Worm (Caenorhabditis elegans) whole organism, L2 larva: ENCODE data around the gene sptl-1.

Source experiments
- C34F6.9 ChIP-seq: fragments of 150-350 bp; optimal IDR thresholded peaks from 2 replicates; lab custom pipeline; 2014; ENCODE audit warnings: missing biosample characterization, missing genetic modification characterization
- R02D3.7 ChIP-seq: fragments of 150-350 bp; optimal IDR thresholded peaks from 2 replicates; lab custom pipeline; 2014; ENCODE audit warnings: missing biosample characterization, missing genetic modification characterization
- aly-2 ChIP-seq: fragments of 150-350 bp; optimal IDR thresholded peaks from 2 replicates; lab custom pipeline; 2014; ENCODE audit warnings: missing biosample characterization, missing genetic modification characterization
- ama-1 ChIP-seq: fragments of 150-350 bp; optimal IDR thresholded peaks from 2 replicates; lab custom pipeline; 2018; ENCODE audit warnings: inconsistent platforms
- ceh-16 ChIP-seq: fragments of 150-350 bp; optimal IDR thresholded peaks from 2 replicates; lab custom pipeline; 2014; ENCODE audit warnings: missing biosample characterization, missing genetic modification characterization
- ceh-82 ChIP-seq: fragments of 150-350 bp; optimal IDR thresholded peaks from 2 replicates; lab custom pipeline; 2014; ENCODE audit warnings: missing biosample characterization, missing genetic modification characterization
- crh-2 ChIP-seq: sonication (generic microtip); optimal IDR thresholded peaks from 2 replicates; lab custom pipeline; 2017; ENCODE audit warnings: missing biosample characterization, missing genetic modification characterization
- dmd-4 ChIP-seq: sonication (generic microtip); optimal IDR thresholded peaks from 2 replicates; lab custom pipeline; 2017; ENCODE audit warnings: missing biosample characterization, missing genetic modification characterization
- elt-1 ChIP-seq: fragments of 150-350 bp; optimal IDR thresholded peaks from 2 replicates; lab custom pipeline; 2014; ENCODE audit warnings: missing biosample characterization, missing genetic modification characterization
- elt-3 ChIP-seq: sonication (generic microtip); optimal IDR thresholded peaks from 2 replicates; lab custom pipeline; 2017; ENCODE audit warnings: missing biosample characterization, missing genetic modification characterization
- lin-11 ChIP-seq: fragments of 150-350 bp; sonication (generic microtip); optimal IDR thresholded peaks from 2 replicates; lab custom pipeline; 2014; ENCODE audit warnings: missing biosample characterization, missing genetic modification characterization, inconsistent platforms, mixed read lengths
- lin-13 ChIP-seq: fragments of 150-350 bp; optimal IDR thresholded peaks from 2 replicates; lab custom pipeline; 2014; ENCODE audit warnings: missing biosample characterization, missing genetic modification reagents, missing genetic modification characterization
- lin-39 ChIP-seq: fragments of 150-350 bp; optimal IDR thresholded peaks from 2 replicates; lab custom pipeline; 2014; ENCODE audit warnings: missing biosample characterization, missing genetic modification reagents, missing genetic modification characterization
- mdl-1 ChIP-seq, 2 experiments: fragments of 150-350 bp in 1 of 2; sonication (generic microtip) in 1 of 2; optimal IDR thresholded peaks; 2 replicates each; lab custom pipeline; 2017; ENCODE audit warnings: missing biosample characterization in 2 of 2, missing genetic modification characterization in 2 of 2
- nhr-10 ChIP-seq: sonication (generic microtip); optimal IDR thresholded peaks from 2 replicates; lab custom pipeline; 2017; ENCODE audit warnings: missing biosample characterization, missing genetic modification characterization
- nhr-12 ChIP-seq: fragments of 150-350 bp; optimal IDR thresholded peaks from 2 replicates; lab custom pipeline; 2014; ENCODE audit warnings: missing biosample characterization, missing genetic modification characterization
- nhr-129 ChIP-seq: fragments of 150-350 bp; optimal IDR thresholded peaks from 2 replicates; lab custom pipeline; 2014; ENCODE audit warnings: missing biosample characterization, missing genetic modification characterization
- nhr-21 ChIP-seq: fragments of 150-350 bp; optimal IDR thresholded peaks from 2 replicates; lab custom pipeline; 2014; ENCODE audit warnings: missing biosample characterization, missing genetic modification characterization
- nhr-6 ChIP-seq: fragments of 150-350 bp; optimal IDR thresholded peaks from 2 replicates; lab custom pipeline; 2014; ENCODE audit warnings: missing biosample characterization, missing genetic modification characterization
- peb-1 ChIP-seq: fragments of 150-350 bp; optimal IDR thresholded peaks from 2 replicates; lab custom pipeline; 2014; ENCODE audit warnings: missing biosample characterization, missing genetic modification characterization
- skn-1 ChIP-seq: sonication (generic microtip); optimal IDR thresholded peaks from 2 replicates; lab custom pipeline; 2017; ENCODE audit warnings: missing biosample characterization, missing genetic modification characterization
- sma-3 ChIP-seq: sonication (generic microtip); optimal IDR thresholded peaks from 2 replicates; lab custom pipeline; 2016; ENCODE audit warnings: missing genetic modification reagents, missing genetic modification characterization, missing compliant biosample characterization
- sma-9 ChIP-seq, 2 experiments: fragments of 150-350 bp in 1 of 2; sonication (generic microtip) in 1 of 2; optimal IDR thresholded peaks; 2 replicates each; lab custom pipeline; 2014 to 2016; ENCODE audit warnings: missing genetic modification characterization in 2 of 2, mild to moderate bottlenecking in 1 of 2, missing biosample characterization in 1 of 2, missing compliant biosample characterization in 1 of 2, missing genetic modification reagents in 1 of 2, moderate library complexity in 1 of 2
- snpc-4 ChIP-seq: fragments of 150-350 bp; optimal IDR thresholded peaks from 2 replicates; lab custom pipeline; 2014; ENCODE audit warnings: missing biosample characterization, missing genetic modification characterization
- unc-39 ChIP-seq: fragments of 150-350 bp; optimal IDR thresholded peaks from 2 replicates; lab custom pipeline; 2014; ENCODE audit warnings: missing biosample characterization, missing genetic modification characterization
- zag-1 ChIP-seq: fragments of 150-350 bp; optimal IDR thresholded peaks from 2 replicates; lab custom pipeline; 2014; ENCODE audit warnings: missing biosample characterization, missing genetic modification characterization
- ztf-11 ChIP-seq: sonication (generic microtip); optimal IDR thresholded peaks from 2 replicates; lab custom pipeline; 2017; ENCODE audit warnings: missing biosample characterization, missing genetic modification characterization

Gene sptl-1

DNA sequence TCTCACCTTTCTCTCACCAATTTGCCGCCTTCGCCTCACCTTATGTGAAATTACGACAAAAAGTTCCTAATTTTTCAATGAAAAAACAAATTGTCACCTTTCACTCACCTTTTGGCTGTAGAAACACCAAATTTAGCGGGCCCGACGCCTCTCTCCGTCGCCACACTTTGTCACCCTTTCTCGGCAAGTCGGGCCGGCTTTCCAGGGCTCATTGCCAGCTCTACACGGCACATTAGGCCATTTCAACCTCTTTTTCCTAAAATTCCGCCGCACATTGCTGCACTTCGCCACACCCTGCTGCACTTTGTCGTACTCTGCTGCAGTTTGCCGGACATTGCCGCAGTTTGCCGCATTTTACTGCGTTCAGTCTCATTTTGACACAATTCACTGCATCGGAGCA is 49.7 kb downstream of the sptl-1 start:
- TF ChIP-seq nhr-12 (tag; lab: Kevin White, UChicago) (no peak), ceh-16 (tag; lab: Kevin White, UChicago) (no peak), elt-3 (no peak), sma-9 (GFP tag; optimal IDR thresholded peaks at IDR 0.05; lab: Kevin White, UChicago) (no peak), sma-9 (tag; optimal IDR thresholded peaks at IDR 0.05; lab: Kevin White, UChicago) (no peak), sma-3 (GFP tag; lab: Kevin White, UChicago) (no peak), crh-2 (no peak), ztf-11 (no peak), zag-1 (no peak), aly-2 (tag; lab: Kevin White, UChicago) (no peak)
- TF ChIP-seq, all 48 proteins: peak for 0

DNA sequence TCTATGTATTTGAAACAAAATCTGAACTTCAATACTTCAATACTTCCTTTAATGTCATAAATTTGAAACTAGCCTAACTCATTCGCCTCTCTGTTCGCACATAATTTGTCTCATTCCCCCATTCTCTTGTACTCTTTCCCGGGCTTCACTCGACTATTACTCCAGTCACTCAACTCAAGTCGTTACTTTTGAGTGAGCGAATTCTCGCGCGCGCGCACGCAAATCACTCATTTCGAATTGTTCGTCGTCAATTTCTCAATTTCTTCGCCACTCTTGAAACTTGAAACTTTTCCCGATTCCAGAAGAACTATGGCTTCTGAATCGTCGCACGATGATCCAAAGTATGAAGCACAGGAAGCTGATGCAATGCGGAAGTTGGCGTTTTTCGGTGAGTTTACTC is 52.8 kb downstream of the sptl-1 start, which contains the start of gene col-68:
Gene col-68, plus strand, starts transcription at position 301 of the 400 bp plus-strand sequence.
- no peak for TF ChIP-seq nhr-21 (tag; lab: Kevin White, UChicago)
- TF ChIP-seq lin-13 (GFP tag; lab: Kevin White, UChicago), result no peak
- no peak for TF ChIP-seq sma-9 (GFP tag; optimal IDR thresholded peaks at IDR 0.05; lab: Kevin White, UChicago)
- TF ChIP-seq sma-9 (tag; optimal IDR thresholded peaks at IDR 0.05; lab: Kevin White, UChicago), result no peak
- TF ChIP-seq lin-39 (tag; lab: Kevin White, UChicago), result no peak
- no peak for TF ChIP-seq elt-1 (tag; lab: Kevin White, UChicago)
- no peak for TF ChIP-seq C34F6.9 (tag; lab: Kevin White, UChicago)
- no peak for TF ChIP-seq nhr-129 (tag; lab: Kevin White, UChicago)
- no peak for TF ChIP-seq nhr-6 (tag; lab: Kevin White, UChicago)
- TF ChIP-seq dmd-4 (tag; lab: Kevin White, UChicago), result no peak
- TF ChIP-seq elt-3, result no peak
- TF ChIP-seq snpc-4 (tag; lab: Kevin White, UChicago), result no peak
- TF ChIP-seq ama-1 (lab: Kevin White, UChicago), result no peak

DNA sequence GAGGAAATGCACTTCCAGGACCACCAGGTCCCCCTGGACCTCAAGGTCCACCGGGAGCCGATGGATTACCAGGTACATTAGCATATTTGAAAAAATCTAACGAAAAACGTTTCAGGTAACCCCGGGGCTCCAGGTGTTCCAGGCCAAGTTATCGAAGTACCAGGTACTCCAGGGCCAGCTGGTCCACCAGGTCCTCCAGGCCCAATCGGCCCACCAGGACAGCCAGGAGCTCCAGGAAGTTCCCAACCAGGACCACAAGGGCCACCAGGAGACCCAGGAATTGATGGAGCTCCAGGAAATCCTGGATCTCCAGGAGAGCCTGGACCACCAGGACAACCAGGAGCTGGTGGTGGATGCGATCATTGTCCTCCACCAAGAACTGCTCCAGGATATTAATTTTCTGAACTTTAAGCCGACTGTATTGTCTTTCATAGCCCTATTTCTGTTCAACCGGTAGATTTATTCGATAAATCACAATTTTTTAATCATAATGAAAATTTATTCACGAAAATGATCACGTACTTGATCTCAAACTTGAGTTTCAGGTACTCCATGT is 54.0 kb downstream of the sptl-1 start:
- TF ChIP-seq peb-1 (no peak), elt-3 (no peak), mdl-1 (tag; optimal IDR thresholded peaks at IDR 0.05; lab: Kevin White, UChicago) (no peak), sma-9 (GFP tag; optimal IDR thresholded peaks at IDR 0.05; lab: Kevin White, UChicago) (no peak), sma-9 (tag; optimal IDR thresholded peaks at IDR 0.05; lab: Kevin White, UChicago) (no peak), R02D3.7 (tag; lab: Kevin White, UChicago) (no peak)

DNA sequence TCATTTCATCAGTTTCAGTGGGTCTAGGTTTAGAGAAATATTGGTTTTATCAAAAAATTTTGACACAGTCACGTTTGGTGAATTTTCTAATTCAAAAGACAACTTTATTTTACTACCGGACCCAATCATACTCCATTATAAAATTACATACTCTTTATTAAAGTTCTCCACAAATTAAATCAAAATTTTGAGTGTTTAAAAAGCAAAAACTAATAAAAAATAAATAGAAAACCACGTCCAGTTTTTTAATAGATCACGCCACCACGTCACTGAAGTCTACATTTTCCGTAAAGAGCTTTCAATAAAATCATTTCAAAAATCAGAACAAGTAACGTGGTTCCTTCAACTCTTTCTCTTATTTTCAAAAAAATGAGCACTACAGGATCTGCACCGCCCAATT is 54.4 kb downstream of the sptl-1 start, which contains the start of gene txt-1:
Gene txt-1, plus strand, starts transcription at position 301 of the 400 bp plus-strand sequence.
- TF ChIP-seq C34F6.9 (tag; lab: Kevin White, UChicago) (no peak), lin-11 (tag; lab: Kevin White, UChicago) (no peak), skn-1 (tag; lab: Kevin White, UChicago) (no peak), nhr-10 (tag; lab: Kevin White, UChicago) (no peak), nhr-129 (tag; lab: Kevin White, UChicago) (no peak), aly-2 (tag; lab: Kevin White, UChicago) (no peak), ztf-11 (no peak), unc-39 (tag; lab: Kevin White, UChicago) (no peak), mdl-1 (tag; optimal IDR thresholded peaks at IDR 0.05; lab: Kevin White, UChicago) (no peak), ceh-82 (tag; lab: Kevin White, UChicago) (no peak), lin-39 (tag; lab: Kevin White, UChicago) (no peak), ceh-16 (tag; lab: Kevin White, UChicago) (no peak)
